Fruit fly (Drosophila melanogaster) whole organism, embryonic: ENCODE data around the gene CG46460.

ENCODE experiments used
- CG10267 ChIP-seq: fragments of 200-800 bp; sonication (Bioruptor generic); optimal IDR thresholded peaks from 2 replicates; lab custom pipeline; 2018; ENCODE audit warnings: missing biosample characterization, mild to moderate bottlenecking, missing genetic modification characterization, moderate library complexity
- CG10431 ChIP-seq: fragments of 200-800 bp; sonication (Bioruptor generic); optimal IDR thresholded peaks from 3 replicates; lab custom pipeline; 2018; ENCODE audit warnings: missing biosample characterization, mild to moderate bottlenecking, missing genetic modification characterization
- CG10979 ChIP-seq: fragments of 200-800 bp; sonication (Bioruptor generic); optimal IDR thresholded peaks from 2 replicates; lab custom pipeline; 2018; ENCODE audit warnings: missing biosample characterization, mild to moderate bottlenecking, missing genetic modification characterization, moderate library complexity
- CG11695 ChIP-seq: fragments of 200-800 bp; sonication (Bioruptor generic); IDR thresholded peaks from 3 replicates; pipeline ENCODE4 v1.3.6; 2022; ENCODE audit warnings: missing biosample characterization, missing genetic modification characterization
- CG12659 ChIP-seq: fragments of 200-800 bp; sonication (Bioruptor generic); optimal IDR thresholded peaks from 3 replicates; lab custom pipeline; 2017; ENCODE audit warnings: mild to moderate bottlenecking, missing biosample characterization, missing genetic modification reagents, missing genetic modification characterization
- CG14860 ChIP-seq: fragments of 200-800 bp; sonication (Bioruptor generic); IDR thresholded peaks from 3 replicates; pipeline ENCODE4 v1.3.6; 2022; ENCODE audit warnings: missing biosample characterization, missing genetic modification characterization; ENCODE audit not compliant: partially characterized antibody
- CG15269 ChIP-seq: fragments of 200-800 bp; sonication (Bioruptor generic); optimal IDR thresholded peaks from 2 replicates; lab custom pipeline; 2018; ENCODE audit warnings: missing biosample characterization, mild to moderate bottlenecking, missing genetic modification characterization, moderate library complexity
- CG2199 ChIP-seq: fragments of 200-800 bp; sonication (Bioruptor generic); IDR thresholded peaks from 3 replicates; pipeline ENCODE4 v1.3.6; 2022; ENCODE audit warnings: missing biosample characterization, missing genetic modification characterization
- CG3065 ChIP-seq: fragments of 200-800 bp; sonication (Bioruptor generic); optimal IDR thresholded peaks from 2 replicates; lab custom pipeline; 2016; ENCODE audit warnings: missing biosample characterization, missing genetic modification characterization
- CG31388 ChIP-seq: fragments of 200-800 bp; sonication (Bioruptor generic); optimal IDR thresholded peaks from 2 replicates; lab custom pipeline; 2016; ENCODE audit warnings: missing biosample characterization, missing genetic modification characterization
- CG3847 ChIP-seq: fragments of 200-800 bp; sonication (Bioruptor generic); IDR thresholded peaks from 2 replicates; pipeline ENCODE4 v1.3.6; 2022; ENCODE audit warnings: missing biosample characterization, missing genetic modification characterization
- CG4404 ChIP-seq: fragments of 200-800 bp; sonication (Bioruptor generic); IDR thresholded peaks from 2 replicates; pipeline ENCODE4 v1.3.6; 2022; ENCODE audit warnings: missing biosample characterization, missing genetic modification characterization
- CG4730 ChIP-seq: fragments of 200-800 bp; sonication (Bioruptor generic); IDR thresholded peaks from 2 replicates; pipeline ENCODE4 v1.3.6; 2022; ENCODE audit warnings: missing biosample characterization, missing genetic modification characterization
- CG7556 ChIP-seq: fragments of 200-800 bp; sonication (Bioruptor generic); optimal IDR thresholded peaks from 2 replicates; lab custom pipeline; 2017; ENCODE audit warnings: missing biosample characterization, mild to moderate bottlenecking, missing genetic modification characterization
- CG8089 ChIP-seq: fragments of 200-800 bp; sonication (Bioruptor generic); optimal IDR thresholded peaks from 3 replicates; lab custom pipeline; 2016; ENCODE audit warnings: missing biosample characterization, missing genetic modification characterization
- CG8281 ChIP-seq: fragments of 200-800 bp; sonication (Bioruptor generic); optimal IDR thresholded peaks from 2 replicates; lab custom pipeline; 2018; ENCODE audit warnings: missing biosample characterization, mild to moderate bottlenecking, missing genetic modification characterization, moderate library complexity
- CG9817 ChIP-seq: fragments of 200-800 bp; sonication (Bioruptor generic); optimal IDR thresholded peaks from 2 replicates; lab custom pipeline; 2018; ENCODE audit warnings: missing biosample characterization, mild to moderate bottlenecking, missing genetic modification characterization, moderate library complexity
- CrebB ChIP-seq: fragments of 200-800 bp; sonication (Bioruptor generic); optimal IDR thresholded peaks from 3 replicates; lab custom pipeline; 2018; ENCODE audit warnings: missing biosample characterization, mild to moderate bottlenecking, missing genetic modification characterization
- GATAe ChIP-seq: fragments of 200-800 bp; sonication (Bioruptor generic); conservative IDR thresholded peaks from 2 replicates; pipeline ENCODE4 v1.3.6; 2022; ENCODE audit warnings: missing biosample characterization, missing genetic modification characterization
- HLH4C ChIP-seq: fragments of 200-800 bp; sonication (Bioruptor generic); IDR thresholded peaks from 3 replicates; pipeline ENCODE4 v1.3.6; 2022; ENCODE audit warnings: missing biosample characterization, missing genetic modification characterization; ENCODE audit not compliant: partially characterized antibody
- HLH54F ChIP-seq: fragments of 200-800 bp; sonication (Bioruptor generic); optimal IDR thresholded peaks from 3 replicates; lab custom pipeline; 2016; ENCODE audit warnings: missing biosample characterization, missing genetic modification characterization
- HmgD ChIP-seq: fragments of 200-800 bp; sonication (Bioruptor generic); optimal IDR thresholded peaks from 3 replicates; lab custom pipeline; 2016; ENCODE audit warnings: missing biosample characterization, missing genetic modification characterization
- Mad ChIP-seq: fragments of 200-800 bp; sonication (Bioruptor generic); optimal IDR thresholded peaks from 2 replicates; lab custom pipeline; 2016; ENCODE audit warnings: missing biosample characterization, missing genetic modification characterization
- Med ChIP-seq: fragments of 200-800 bp; sonication (Bioruptor generic); peaks from one replicate; lab custom pipeline; 2016; ENCODE audit warnings: missing biosample characterization, missing genetic modification characterization, mild to moderate bottlenecking, inconsistent platforms, moderate library complexity
- Rfx ChIP-seq: fragments of 200-800 bp; sonication (Bioruptor generic); IDR thresholded peaks from 2 replicates; pipeline ENCODE4 v1.3.6; 2022; ENCODE audit warnings: missing biosample characterization, missing genetic modification characterization
- br ChIP-seq: fragments of >200 bp; optimal IDR thresholded peaks from 2 replicates; lab custom pipeline; 2017
- cad ChIP-seq: fragments of >200 bp; optimal IDR thresholded peaks from 2 replicates; lab custom pipeline; 2017; ENCODE audit warnings: missing biosample characterization, missing genetic modification characterization
- cas ChIP-seq: fragments of 200-800 bp; sonication (Bioruptor generic); IDR thresholded peaks from 2 replicates; pipeline ENCODE4 v1.3.6; 2022; ENCODE audit warnings: missing biosample characterization, missing genetic modification characterization
- cato ChIP-seq: fragments of 200-800 bp; sonication (Bioruptor generic); optimal IDR thresholded peaks from 2 replicates; lab custom pipeline; 2016; ENCODE audit warnings: missing biosample characterization, missing genetic modification characterization, borderline replicate concordance
- chif ChIP-seq, 2 experiments: fragments of 200-800 bp; sonication (Bioruptor generic); optimal IDR thresholded peaks; 3 replicates each; lab custom pipeline; 2016; ENCODE audit warnings: missing biosample characterization in 2 of 2, missing genetic modification characterization in 2 of 2
- da ChIP-seq: fragments of 200-800 bp; sonication (Bioruptor generic); optimal IDR thresholded peaks from 2 replicates; lab custom pipeline; 2016; ENCODE audit warnings: missing biosample characterization, missing genetic modification characterization
- h ChIP-seq: fragments of >200 bp; optimal IDR thresholded peaks from 2 replicates; lab custom pipeline; 2017
- hth ChIP-seq: fragments of >200 bp; optimal IDR thresholded peaks from 2 replicates; lab custom pipeline; 2017; ENCODE audit warnings: inconsistent platforms
- insv ChIP-seq, 2 experiments: fragments of 200-800 bp; sonication (Bioruptor generic); optimal IDR thresholded peaks; 3 replicates each; lab custom pipeline; 2016 to 2018; ENCODE audit warnings: missing biosample characterization in 2 of 2, missing genetic modification characterization in 2 of 2
- kni ChIP-seq: fragments of 200-800 bp; sonication (Bioruptor generic); optimal IDR thresholded peaks from 3 replicates; lab custom pipeline; 2017; ENCODE audit warnings: mild to moderate bottlenecking, missing biosample characterization, missing genetic modification reagents, missing genetic modification characterization
- lmd ChIP-seq: fragments of 200-800 bp; sonication (Bioruptor generic); IDR thresholded peaks from 2 replicates; pipeline ENCODE4 v1.3.6; 2022; ENCODE audit warnings: missing biosample characterization, missing genetic modification characterization
- mam ChIP-seq: fragments of 200-800 bp; sonication (Bioruptor generic); optimal IDR thresholded peaks from 3 replicates; lab custom pipeline; 2016; ENCODE audit warnings: missing biosample characterization, missing genetic modification characterization
- oc ChIP-seq: fragments of 200-800 bp; sonication (Bioruptor generic); optimal IDR thresholded peaks from 2 replicates; lab custom pipeline; 2018; ENCODE audit warnings: missing biosample characterization, mild to moderate bottlenecking, missing genetic modification characterization, moderate library complexity
- org-1 ChIP-seq: fragments of 200-800 bp; sonication (Bioruptor generic); optimal IDR thresholded peaks from 2 replicates; lab custom pipeline; 2017; ENCODE audit warnings: missing biosample characterization, missing genetic modification characterization
- pros ChIP-seq: fragments of 200-800 bp; sonication (Bioruptor generic); optimal IDR thresholded peaks from 3 replicates; lab custom pipeline; 2019; ENCODE audit warnings: missing biosample characterization, mild to moderate bottlenecking, missing genetic modification characterization, moderate library complexity
- pzg ChIP-seq: fragments of 200-800 bp; sonication (Bioruptor generic); optimal IDR thresholded peaks from 3 replicates; lab custom pipeline; 2018; ENCODE audit warnings: missing biosample characterization, mild to moderate bottlenecking, missing genetic modification characterization, moderate library complexity
- rib ChIP-seq: fragments of 200-800 bp; sonication (Bioruptor generic); IDR thresholded peaks from 2 replicates; pipeline ENCODE4 v1.3.6; 2022; ENCODE audit warnings: missing biosample characterization, missing genetic modification characterization
- row ChIP-seq: fragments of 200-800 bp; sonication (Bioruptor generic); IDR thresholded peaks from 3 replicates; pipeline ENCODE4 v1.3.6; 2022; ENCODE audit warnings: missing biosample characterization, missing genetic modification characterization
- sens ChIP-seq: fragments of 200-800 bp; sonication (Bioruptor generic); peaks from one replicate; lab custom pipeline; 2016; ENCODE audit warnings: missing biosample characterization, missing genetic modification characterization
- so ChIP-seq: fragments of 200-800 bp; sonication (Bioruptor generic); IDR thresholded peaks from 3 replicates; pipeline ENCODE4 v1.3.6; 2022; ENCODE audit warnings: missing biosample characterization, missing genetic modification characterization
- sob ChIP-seq: fragments of 200-800 bp; sonication (Bioruptor generic); IDR thresholded peaks from 2 replicates; pipeline ENCODE4 v1.3.6; 2022; ENCODE audit warnings: missing biosample characterization, missing genetic modification characterization
- tin ChIP-seq: fragments of 200-800 bp; sonication (Bioruptor generic); optimal IDR thresholded peaks from 3 replicates; lab custom pipeline; 2016; ENCODE audit warnings: missing biosample characterization, missing genetic modification characterization
- twi ChIP-seq: fragments of 200-800 bp; optimal IDR thresholded peaks from 2 replicates; lab custom pipeline; 2019; ENCODE audit warnings: missing biosample characterization, mild to moderate bottlenecking, missing genetic modification characterization, moderate library complexity
- unpg ChIP-seq: fragments of 200-800 bp; sonication (Bioruptor generic); optimal IDR thresholded peaks from 3 replicates; lab custom pipeline; 2018; ENCODE audit warnings: missing biosample characterization, mild to moderate bottlenecking, missing genetic modification characterization, moderate library complexity
- usp ChIP-seq: fragments of >200 bp; optimal IDR thresholded peaks from 2 replicates; lab custom pipeline; 2017; ENCODE audit warnings: missing biosample characterization, missing genetic modification characterization
- vvl ChIP-seq: fragments of 200-800 bp; sonication (Bioruptor generic); IDR thresholded peaks from 2 replicates; pipeline ENCODE4 v1.3.6; 2022; ENCODE audit warnings: missing biosample characterization, missing genetic modification characterization
- zen2 ChIP-seq: fragments of 200-800 bp; sonication (Bioruptor generic); IDR thresholded peaks from 3 replicates; pipeline ENCODE4 v1.3.6; 2022; ENCODE audit warnings: missing biosample characterization, missing genetic modification characterization; ENCODE audit not compliant: partially characterized antibody

Gene CG46460

DNA sequence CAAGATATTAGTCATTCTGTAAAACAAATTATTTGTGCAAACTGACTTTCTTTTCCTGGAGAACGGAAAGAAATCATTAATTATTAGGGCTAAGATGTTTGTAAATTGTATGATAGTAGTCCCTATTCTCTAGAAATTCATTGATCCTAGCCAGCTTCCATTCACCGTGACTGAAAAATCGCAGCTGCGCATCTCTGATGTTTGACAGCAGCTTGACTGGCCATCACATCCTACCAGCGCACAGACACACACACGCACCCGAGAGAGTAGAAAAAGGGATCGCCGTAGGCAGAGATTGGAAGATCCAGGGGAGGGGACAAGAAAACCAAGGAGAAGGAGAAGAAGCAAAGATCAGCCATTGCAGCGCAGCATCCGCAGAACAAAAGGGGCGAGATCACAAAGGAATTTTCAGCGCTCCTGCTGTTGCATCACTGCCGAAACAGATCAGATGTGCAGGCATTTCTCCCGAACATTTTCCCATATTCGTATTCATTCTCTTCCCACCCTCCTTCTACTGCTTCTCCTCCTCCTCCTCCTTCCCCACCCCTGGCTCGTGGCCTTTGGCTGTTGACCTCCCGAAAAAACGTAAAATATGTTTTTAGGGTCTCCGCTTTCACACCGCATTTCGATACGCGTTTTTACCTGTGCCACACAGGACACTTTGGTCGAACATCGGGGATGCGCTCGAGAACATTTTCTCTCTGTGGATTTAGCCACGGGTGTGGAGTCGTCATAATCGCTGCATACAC, 25.9 kb upstream of the CG46460 start (continued):
- TF ChIP-seq mam = no peak
- no peak for TF ChIP-seq CG31388
- peak; percentile 23 for TF ChIP-seq twi
- no peak for TF ChIP-seq org-1 (GFP tag; lab: Kevin White, UChicago)
- no peak for TF ChIP-seq pzg
- peak; percentile 95 for TF ChIP-seq pros
- TF ChIP-seq CG9817 = no peak
- peak; percentile 49; the same call in 1 of the 3 replicates for TF ChIP-seq CG11695 (GFP tag; lab: Robert Waterston, UW)
- TF ChIP-seq unpg = no peak
- TF ChIP-seq row (GFP tag; lab: Robert Waterston, UW) = peak; percentile 14; the same call in 1 of the 3 replicates
- TF ChIP-seq hth (lab: Kevin White, UChicago) = no peak
- TF ChIP-seq br (lab: Kevin White, UChicago) = no peak
- TF ChIP-seq HmgD (GFP tag; lab: Kevin White, UChicago) = no peak
- TF ChIP-seq cas = no peak
- TF ChIP-seq CG10431 = no peak
- peak; percentile 86 for TF ChIP-seq kni
- TF ChIP-seq CG4730 = no peak
- peak; percentile 47 for TF ChIP-seq sens (GFP tag; lab: Kevin White, UChicago)
- no peak for TF ChIP-seq CG7556 (GFP tag; lab: Kevin White, UChicago)
- no peak for TF ChIP-seq da (GFP tag; lab: Kevin White, UChicago)
- no peak for TF ChIP-seq CG8281
- no peak for TF ChIP-seq lmd (GFP tag; lab: Robert Waterston, UW)
- TF ChIP-seq CG12659 (GFP tag; lab: Kevin White, UChicago) = no peak
- TF ChIP-seq usp = no peak
- TF ChIP-seq chif (GFP tag; optimal IDR thresholded peaks at IDR 0.05; lab: Kevin White, UChicago) = no peak
- TF ChIP-seq CG14860 (GFP tag; lab: Robert Waterston, UW) = no peak
- no peak for TF ChIP-seq CrebB (tag; lab: Kevin White, UChicago)
- no peak for TF ChIP-seq HLH4C
- TF ChIP-seq rib (GFP tag; lab: Robert Waterston, UW) = 0 out of 2 replicates have a peak, but pooled peaks have one; percentile 12
- TF ChIP-seq HLH54F (GFP tag; lab: Kevin White, UChicago) = no peak
- no peak for TF ChIP-seq oc (tag; lab: Kevin White, UChicago)
- no peak for TF ChIP-seq cad
- TF ChIP-seq tin (GFP tag; lab: Kevin White, UChicago) = no peak
- no peak for TF ChIP-seq cato (GFP tag; lab: Kevin White, UChicago)
- no peak for TF ChIP-seq Mad (GFP tag; lab: Kevin White, UChicago)
- no peak for TF ChIP-seq CG4404 (GFP tag; lab: Robert Waterston, UW)
- TF ChIP-seq h (lab: Kevin White, UChicago) = no peak
- peak in 1 of 2 experiments; percentile 15 for TF ChIP-seq insv (GFP tag; optimal IDR thresholded peaks at IDR 0.05; lab: Kevin White, UChicago)
- no peak for TF ChIP-seq CG10267
- TF ChIP-seq zen2 (GFP tag; lab: Robert Waterston, UW) = no peak
- no peak for TF ChIP-seq CG8089 (GFP tag; lab: Kevin White, UChicago)
- TF ChIP-seq Med = peak; percentile 86
- no peak for TF ChIP-seq CG3065 (GFP tag; lab: Kevin White, UChicago)
- TF ChIP-seq sob (GFP tag; lab: Robert Waterston, UW) = no peak
- no peak for TF ChIP-seq so (GFP tag; lab: Robert Waterston, UW)
- 0 out of 3 replicates have a peak, but pooled peaks have one; percentile 27 for TF ChIP-seq CG2199 (GFP tag; lab: Robert Waterston, UW)
- no peak for TF ChIP-seq CG10979 (tag; lab: Kevin White, UChicago)
- TF ChIP-seq vvl (GFP tag; lab: Robert Waterston, UW) = no peak
- no peak for TF ChIP-seq CG15269 (tag; lab: Kevin White, UChicago)
- no peak for TF ChIP-seq CG3847
- TF ChIP-seq Rfx (GFP tag; lab: Robert Waterston, UW) = no peak
- no peak for TF ChIP-seq GATAe (GFP tag; lab: Robert Waterston, UW)
